Fruit fly (Drosophila melanogaster): ENCODE measurements around the gene CG12483.
A peak's percentile ranks its signal among the peaks of the same experiment; 100 is the strongest.

CG12483 gene

DNA sequence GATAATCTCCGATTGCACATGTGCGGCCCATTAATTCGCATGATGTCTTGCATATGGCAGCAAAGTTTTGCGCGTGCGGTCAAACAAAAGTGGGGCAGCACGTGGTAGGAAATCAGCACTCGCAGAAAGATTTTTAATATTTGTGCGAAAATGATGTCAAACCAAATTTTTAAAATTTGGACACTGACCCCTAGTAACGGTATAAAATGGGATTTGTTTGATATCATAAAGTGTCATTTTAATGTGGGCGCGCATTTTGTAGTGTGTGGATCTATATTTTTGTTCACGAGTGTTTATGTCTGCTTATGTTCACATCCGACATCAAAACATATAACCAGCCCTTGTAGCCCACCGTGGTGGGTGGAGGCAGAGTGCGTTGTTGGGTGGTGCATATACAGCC is 4.1 kb downstream of the CG12483 start (continued):
- TF ChIP-seq kah (GFP tag; optimal IDR thresholded peaks at IDR 0.05), result no peak
- no peak for TF ChIP-seq HmgZ (tag; optimal IDR thresholded peaks at IDR 0.05)
- TF ChIP-seq tll (GFP tag; optimal IDR thresholded peaks at IDR 0.05), result no peak
- peak; percentile 4 for TF ChIP-seq CG13624 (GFP tag; optimal IDR thresholded peaks at IDR 0.05)
- TF ChIP-seq Hr51 (GFP tag; optimal IDR thresholded peaks at IDR 0.05), result peak in 1 of 2 experiments; percentile 39
- TF ChIP-seq en (GFP tag; optimal IDR thresholded peaks at IDR 0.05), result no peak
- no peak for TF ChIP-seq ttk (GFP tag; IDR thresholded peaks at IDR 0.05)
- no peak for TF ChIP-seq CG30403 (GFP tag; optimal IDR thresholded peaks at IDR 0.05)
- no peak for TF ChIP-seq inv (GFP tag; IDR thresholded peaks at IDR 0.05; ENCODE audit: partially characterized antibody)
- TF ChIP-seq crol (GFP tag; IDR thresholded peaks at IDR 0.05), result no peak
- TF ChIP-seq caup (GFP tag; optimal IDR thresholded peaks at IDR 0.05; ENCODE audit: severe bottlenecking), result no peak
- no peak for TF ChIP-seq CG12744 (GFP tag; optimal IDR thresholded peaks at IDR 0.05)
- TF ChIP-seq Xrp1 (GFP tag; IDR thresholded peaks at IDR 0.05), result peak; percentile 61; the same call in 1 of the 2 replicates
- no peak for TF ChIP-seq maf-S (GFP tag; optimal IDR thresholded peaks at IDR 0.05)
- TF ChIP-seq Nf-YA (GFP tag; IDR thresholded peaks at IDR 0.05), result no peak
- TF ChIP-seq Doc3 (GFP tag; IDR thresholded peaks at IDR 0.05; ENCODE audit: partially characterized antibody), result no peak
- TF ChIP-seq wdn (GFP tag; IDR thresholded peaks at IDR 0.05), result no peak
- no peak for TF ChIP-seq croc (GFP tag; conservative IDR thresholded peaks at IDR 0.05)
- peak; percentile 17 for TF ChIP-seq Camta (GFP tag; optimal IDR thresholded peaks at IDR 0.05)
- no peak for TF ChIP-seq CG7745 (tag; optimal IDR thresholded peaks at IDR 0.05)
- no peak for TF ChIP-seq Nf-YB (GFP tag; optimal IDR thresholded peaks at IDR 0.05)
- no peak for TF ChIP-seq CG11398 (GFP tag; optimal IDR thresholded peaks at IDR 0.05)
- TF ChIP-seq Spps (tag; optimal IDR thresholded peaks at IDR 0.05), result no peak
- no peak for TF ChIP-seq CG4707 (GFP tag; optimal IDR thresholded peaks at IDR 0.05)
- no peak for TF ChIP-seq CG1832 (GFP tag; optimal IDR thresholded peaks at IDR 0.05)
- TF ChIP-seq CG16863 (GFP tag; optimal IDR thresholded peaks at IDR 0.05), result no peak
- 0 out of 3 replicates have a peak, but pooled peaks have one; percentile 31 for TF ChIP-seq Mrtf (GFP tag; IDR thresholded peaks at IDR 0.05)
- no peak for TF ChIP-seq crp (GFP tag; optimal IDR thresholded peaks at IDR 0.05)
- TF ChIP-seq BEAF-32 (GFP tag; optimal IDR thresholded peaks at IDR 0.05), result no peak
- no peak for TF ChIP-seq fd96Cb (tag; optimal IDR thresholded peaks at IDR 0.05)
- TF ChIP-seq CG2199 (GFP tag; IDR thresholded peaks at IDR 0.05), result no peak
- no peak for TF ChIP-seq tio (GFP tag; optimal IDR thresholded peaks at IDR 0.05)
- TF ChIP-seq CG2120 (GFP tag; optimal IDR thresholded peaks at IDR 0.05), result peak; percentile 64
- no peak for TF ChIP-seq ab (GFP tag; optimal IDR thresholded peaks at IDR 0.05)
- 0 out of 2 replicates have a peak, but pooled peaks have one; percentile 19 for TF ChIP-seq CG11085 (GFP tag; IDR thresholded peaks at IDR 0.05)
- no peak for TF ChIP-seq CG7556 (GFP tag; optimal IDR thresholded peaks at IDR 0.05)
- no peak for TF ChIP-seq CG4617 (GFP tag; optimal IDR thresholded peaks at IDR 0.05; ENCODE audit: borderline replicate concordance)
- TF ChIP-seq CkIIα-i1 (GFP tag; IDR thresholded peaks at IDR 0.05), result no peak
- TF ChIP-seq CG7928 (GFP tag; optimal IDR thresholded peaks at IDR 0.05), result no peak
- TF ChIP-seq Kr (GFP tag; optimal IDR thresholded peaks at IDR 0.05), result no peak
- no peak; the same call in 2 of the 3 replicates for TF ChIP-seq gce (GFP tag; IDR thresholded peaks at IDR 0.05)
- TF ChIP-seq da (GFP tag; optimal IDR thresholded peaks at IDR 0.05), result no peak
- TF ChIP-seq CG32532 (GFP tag; IDR thresholded peaks at IDR 0.05), result peak; percentile 71; the same call in 1 of the 2 replicates
- TF ChIP-seq D19B (GFP tag; optimal IDR thresholded peaks at IDR 0.05), result no peak
- no peak for TF ChIP-seq CG18764 (GFP tag; optimal IDR thresholded peaks at IDR 0.05)
- no peak for TF ChIP-seq CG4820 (GFP tag; optimal IDR thresholded peaks at IDR 0.05)
- no peak for TF ChIP-seq sqz (GFP tag; optimal IDR thresholded peaks at IDR 0.05)
- TF ChIP-seq CG4360 (GFP tag; IDR thresholded peaks at IDR 0.05), result no peak
- TF ChIP-seq row (GFP tag; IDR thresholded peaks at IDR 0.05), result no peak; the same call in 2 of the 3 replicates
- no peak for TF ChIP-seq dm (GFP tag; optimal IDR thresholded peaks at IDR 0.05)
- TF ChIP-seq CG4730 (GFP tag; IDR thresholded peaks at IDR 0.05), result peak; percentile 38; the same call in 1 of the 2 replicates

Data from whole organism, embryonic.